Worm (Caenorhabditis elegans) whole organism, L1 larva: ENCODE data around the gene W06A7.4.

ENCODE experiments used
- C16A3.4 ChIP-seq: fragments of 150-350 bp; optimal IDR thresholded peaks from 2 replicates; lab custom pipeline; 2014; ENCODE audit warnings: missing biosample characterization, missing genetic modification characterization
- F16B12.6 ChIP-seq: fragments of 150-350 bp; optimal IDR thresholded peaks from 2 replicates; lab custom pipeline; 2014; ENCODE audit warnings: missing biosample characterization, missing genetic modification characterization
- aly-2 ChIP-seq: fragments of 150-350 bp; optimal IDR thresholded peaks from 2 replicates; lab custom pipeline; 2014; ENCODE audit warnings: missing biosample characterization, missing genetic modification characterization
- blmp-1 ChIP-seq: fragments of 150-350 bp; optimal IDR thresholded peaks from 2 replicates; lab custom pipeline; 2014; ENCODE audit warnings: missing biosample characterization, missing genetic modification characterization
- ceh-63 ChIP-seq: fragments of 200-800 bp; sonication (Bioruptor generic); optimal IDR thresholded peaks from 2 replicates; lab custom pipeline; 2018; ENCODE audit warnings: mild to moderate bottlenecking, missing genetic modification characterization, missing compliant biosample characterization
- ceh-88 ChIP-seq: fragments of 200-800 bp; sonication (Bioruptor generic); IDR thresholded peaks from 2 replicates; pipeline ENCODE4 v1.3.6; 2022; ENCODE audit warnings: missing genetic modification characterization, missing compliant biosample characterization
- ces-1 ChIP-seq: fragments of 150-350 bp; optimal IDR thresholded peaks from 2 replicates; lab custom pipeline; 2014; ENCODE audit warnings: missing biosample characterization, missing genetic modification reagents, missing genetic modification characterization
- dpl-1 ChIP-seq, 3 experiments: fragments of 150-350 bp in 2 of 3; sonication (generic microtip) in 1 of 3; optimal IDR thresholded peaks; 2 replicates each; lab custom pipeline; 2014 to 2017; ENCODE audit warnings: missing biosample characterization in 3 of 3, missing genetic modification characterization in 3 of 3, missing genetic modification reagents in 3 of 3
- dsc-1 ChIP-seq: sonication (generic microtip); optimal IDR thresholded peaks from 2 replicates; lab custom pipeline; 2016; ENCODE audit warnings: mild to moderate bottlenecking, missing genetic modification characterization, missing compliant biosample characterization
- egl-13 ChIP-seq: sonication (generic microtip); optimal IDR thresholded peaks from 2 replicates; lab custom pipeline; 2016; ENCODE audit warnings: missing genotype, missing genetic modification reagents, missing genetic modification characterization, missing compliant biosample characterization
- egl-27 ChIP-seq, 2 experiments: fragments of 150-350 bp in 1 of 2; sonication (generic microtip); optimal IDR thresholded peaks; 3 replicates each; lab custom pipeline; 2017 to 2018; ENCODE audit warnings: missing biosample characterization in 2 of 2, missing genetic modification characterization in 2 of 2, missing genetic modification reagents in 2 of 2
- elt-2 ChIP-seq: sonication (generic microtip); optimal IDR thresholded peaks from 2 replicates; lab custom pipeline; 2016; ENCODE audit warnings: missing genetic modification characterization, mild to moderate bottlenecking, inconsistent platforms, missing compliant biosample characterization, missing genetic modification reagents
- elt-3 ChIP-seq, 6 experiments: fragments of 150-350 bp in 1 of 6; sonication (generic microtip); optimal IDR thresholded peaks; 2 replicates each; lab custom pipeline; 2017 to 2018; ENCODE audit warnings: missing biosample characterization in 6 of 6, missing genetic modification characterization in 6 of 6, inconsistent platforms in 1 of 6
- ets-5 ChIP-seq: fragments of 200-800 bp; sonication (Bioruptor generic); IDR thresholded peaks from 2 replicates; pipeline ENCODE4 v1.3.6; 2022; ENCODE audit warnings: missing genetic modification characterization, missing compliant biosample characterization
- fkh-10 ChIP-seq: sonication (generic microtip); optimal IDR thresholded peaks from 2 replicates; lab custom pipeline; 2017; ENCODE audit warnings: missing biosample characterization, missing genetic modification reagents, missing genetic modification characterization
- fos-1 ChIP-seq: fragments of 150-350 bp; optimal IDR thresholded peaks from 2 replicates; lab custom pipeline; 2014; ENCODE audit warnings: missing biosample characterization, missing genetic modification characterization
- hlh-4 ChIP-seq: sonication (generic microtip); optimal IDR thresholded peaks from 2 replicates; lab custom pipeline; 2016; ENCODE audit warnings: mild to moderate bottlenecking, missing genetic modification characterization, missing compliant biosample characterization
- hpl-2 ChIP-seq: fragments of 150-350 bp; optimal IDR thresholded peaks from 2 replicates; lab custom pipeline; 2014; ENCODE audit warnings: missing biosample characterization, missing genetic modification reagents, missing genetic modification characterization
- isw-1 ChIP-seq: fragments of 200-800 bp; sonication (Bioruptor generic); IDR thresholded peaks from 2 replicates; pipeline ENCODE4 v1.3.6; 2022; ENCODE audit warnings: missing genetic modification characterization, missing compliant biosample characterization
- lin-13 ChIP-seq: fragments of 150-350 bp; optimal IDR thresholded peaks from 2 replicates; lab custom pipeline; 2014; ENCODE audit warnings: missing biosample characterization, missing genetic modification reagents, missing genetic modification characterization
- lin-14 ChIP-seq: fragments of 200-800 bp; sonication (Bioruptor generic); optimal IDR thresholded peaks from 2 replicates; lab custom pipeline; 2018; ENCODE audit warnings: mild to moderate bottlenecking, missing genetic modification characterization, moderate library complexity, missing compliant biosample characterization
- lin-35 ChIP-seq, 2 experiments: fragments of 150-350 bp; optimal IDR thresholded peaks; 2 replicates each; lab custom pipeline; 2014; ENCODE audit warnings: missing biosample characterization in 2 of 2, missing genetic modification characterization in 2 of 2, missing genetic modification reagents in 2 of 2
- lir-3 ChIP-seq: sonication (generic microtip); optimal IDR thresholded peaks from 2 replicates; lab custom pipeline; 2016; ENCODE audit warnings: mild to moderate bottlenecking, missing genetic modification characterization, moderate library complexity, missing compliant biosample characterization; ENCODE audit not compliant: poor library complexity
- mep-1 ChIP-seq: fragments of 150-350 bp; optimal IDR thresholded peaks from 2 replicates; lab custom pipeline; 2014; ENCODE audit warnings: missing biosample characterization, missing genetic modification characterization
- nhr-11 ChIP-seq: fragments of 150-350 bp; optimal IDR thresholded peaks from 2 replicates; lab custom pipeline; 2014; ENCODE audit warnings: missing biosample characterization, missing genetic modification characterization
- nhr-90 ChIP-seq: sonication (generic microtip); optimal IDR thresholded peaks from 2 replicates; lab custom pipeline; 2016; ENCODE audit warnings: mild to moderate bottlenecking, missing genetic modification characterization, missing compliant biosample characterization; ENCODE audit not compliant: poor library complexity
- snu-23 ChIP-seq: sonication (generic microtip); optimal IDR thresholded peaks from 2 replicates; lab custom pipeline; 2016; ENCODE audit warnings: missing genetic modification characterization, missing compliant biosample characterization
- sox-4 ChIP-seq: sonication (generic microtip); optimal IDR thresholded peaks from 2 replicates; lab custom pipeline; 2016; ENCODE audit warnings: missing genetic modification characterization, missing compliant biosample characterization
- sptf-1 ChIP-seq: fragments of 150-350 bp; optimal IDR thresholded peaks from 2 replicates; lab custom pipeline; 2014; ENCODE audit warnings: missing biosample characterization, missing genetic modification characterization
- sup-37 ChIP-seq: fragments of 200-800 bp; sonication (Bioruptor generic); optimal IDR thresholded peaks from 2 replicates; lab custom pipeline; 2018; ENCODE audit warnings: mild to moderate bottlenecking, missing genetic modification characterization, missing compliant biosample characterization
- xbp-1 ChIP-seq: sonication (generic microtip); optimal IDR thresholded peaks from 2 replicates; lab custom pipeline; 2016; ENCODE audit warnings: missing genetic modification characterization, missing compliant biosample characterization
- zag-1 ChIP-seq: fragments of 150-350 bp; optimal IDR thresholded peaks from 2 replicates; lab custom pipeline; 2014; ENCODE audit warnings: missing biosample characterization, missing genetic modification characterization
- ztf-11 ChIP-seq, 2 experiments: sonication (generic microtip); optimal IDR thresholded peaks; 2 replicates each; lab custom pipeline; 2016 to 2017; ENCODE audit warnings: missing genetic modification characterization in 2 of 2, missing biosample characterization in 1 of 2, missing compliant biosample characterization in 1 of 2
- ztf-4 ChIP-seq: fragments of 150-350 bp; optimal IDR thresholded peaks from 2 replicates; lab custom pipeline; 2014; ENCODE audit warnings: missing biosample characterization, missing genetic modification characterization

W06A7.4 gene

ce11 chrV:14824124-14824523 is at the start of gene W06A7.4:
Gene W06A7.4, plus strand, starts transcription at chrV:14824424.
- no peak for TF ChIP-seq isw-1 (GFP tag; lab: Robert Waterston, UW)
- no peak for TF ChIP-seq mep-1
- no peak for TF ChIP-seq nhr-11
- no peak for TF ChIP-seq dsc-1 (tag; lab: Kevin White, UChicago)
- no peak for TF ChIP-seq lin-13 (GFP tag; lab: Kevin White, UChicago)
- no peak for TF ChIP-seq lin-35 (GFP tag; optimal IDR thresholded peaks at IDR 0.05; lab: Kevin White, UChicago)
- TF ChIP-seq sup-37 (GFP tag; lab: Kevin White, UChicago), result no peak
- TF ChIP-seq elt-2, result no peak

ce11 chrV:14779644-14780043 is 44.6 kb upstream of the W06A7.4 start, which contains the start of the genes scrm-7 and Y50E8A.10:
Gene scrm-7, minus strand, starts transcription at chrV:14779744.
Gene Y50E8A.10, plus strand, starts transcription at chrV:14779996.
- TF ChIP-seq ets-5 (GFP tag; lab: Robert Waterston, UW) (no peak), isw-1 (GFP tag; lab: Robert Waterston, UW) (no peak)

DNA sequence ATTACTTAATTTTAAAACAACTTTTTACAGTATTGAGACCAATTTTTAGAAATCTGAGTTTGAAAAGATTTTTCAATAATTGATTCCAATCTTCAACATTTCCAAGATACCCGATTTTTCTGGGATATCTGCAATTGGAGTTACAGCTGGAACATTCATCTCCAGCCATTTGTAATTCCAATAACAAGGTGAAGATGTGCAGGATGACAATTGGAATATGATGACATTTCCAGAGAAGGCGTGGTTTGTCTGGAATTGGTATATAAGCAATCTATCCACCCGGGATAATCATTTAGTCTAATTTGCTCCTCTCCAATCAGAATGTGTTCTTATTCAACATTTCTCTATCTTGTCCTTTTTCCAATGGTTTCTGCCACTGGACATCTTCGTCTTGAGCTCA is 43.1 kb upstream of the W06A7.4 start, which contains the start of gene Y50E8A.11:
Gene Y50E8A.11, plus strand, starts transcription at position 301 of the 400 bp plus-strand sequence.
- TF ChIP-seq fos-1 (tag; lab: Kevin White, UChicago) (no peak), isw-1 (GFP tag; lab: Robert Waterston, UW) (no peak), egl-13 (tag; lab: Kevin White, UChicago) (no peak), egl-27 (tag; optimal IDR thresholded peaks at IDR 0.05; lab: Kevin White, UChicago) (no peak), hpl-2 (GFP tag; lab: Kevin White, UChicago) (no peak), lin-35 (GFP tag; optimal IDR thresholded peaks at IDR 0.05; lab: Kevin White, UChicago) (no peak), zag-1 (tag; lab: Kevin White, UChicago) (no peak), hlh-4 (tag; lab: Kevin White, UChicago) (no peak), snu-23 (GFP tag; lab: Kevin White, UChicago) (no peak), fkh-10 (GFP tag; lab: Kevin White, UChicago) (no peak), lir-3 (tag; lab: Kevin White, UChicago) (no peak), ztf-11 (tag; optimal IDR thresholded peaks at IDR 0.05; lab: Kevin White, UChicago) (no peak)

DNA sequence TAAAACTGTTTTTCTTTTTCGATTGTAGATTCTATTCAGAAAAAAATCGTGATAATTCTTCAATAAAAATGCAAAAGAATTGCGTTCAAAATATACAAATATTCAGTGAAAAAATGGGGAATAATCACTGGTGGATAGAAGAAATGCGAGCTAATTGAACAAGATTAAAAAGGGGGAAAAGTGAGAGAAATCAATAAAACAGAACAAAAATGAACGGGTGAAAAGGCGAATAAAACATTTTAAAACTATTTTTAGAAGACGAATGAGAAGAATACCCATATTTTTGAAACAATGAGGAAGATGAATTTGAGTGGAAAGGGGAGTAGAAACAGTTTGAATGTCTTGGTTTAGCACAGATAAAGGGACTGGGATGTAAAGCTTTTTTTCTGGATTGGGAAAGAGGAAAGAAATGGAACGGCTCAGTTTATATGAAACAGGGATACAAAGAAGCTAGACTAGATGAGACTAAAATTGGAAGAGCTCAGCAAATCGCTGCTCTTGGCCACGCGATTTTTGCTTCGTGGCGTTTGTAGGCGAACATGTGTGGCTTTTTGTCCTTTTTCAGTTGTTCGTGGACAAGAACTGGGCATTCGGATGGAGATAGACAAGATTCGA is 40.0 kb upstream of the W06A7.4 start, which contains the start of gene Y50E8A.12:
Gene Y50E8A.12, minus strand, starts transcription at position 51 of the 615 bp plus-strand sequence.
- no peak for TF ChIP-seq ces-1 (GFP tag; lab: Kevin White, UChicago)
- TF ChIP-seq blmp-1, result no peak
- no peak for TF ChIP-seq lin-14 (GFP tag; lab: Kevin White, UChicago)
- no peak for TF ChIP-seq lir-3 (tag; lab: Kevin White, UChicago)
- no peak for TF ChIP-seq ceh-88 (GFP tag; lab: Robert Waterston, UW)
- no peak for TF ChIP-seq ceh-63 (GFP tag; lab: Kevin White, UChicago)
- TF ChIP-seq fkh-10 (GFP tag; lab: Kevin White, UChicago), result no peak
- TF ChIP-seq ztf-4 (tag; lab: Kevin White, UChicago), result no peak
- no peak for TF ChIP-seq sptf-1 (tag; lab: Kevin White, UChicago)
- TF ChIP-seq dpl-1 (GFP tag; optimal IDR thresholded peaks at IDR 0.05; lab: Kevin White, UChicago), result no peak
- TF ChIP-seq aly-2 (tag; lab: Kevin White, UChicago), result no peak
- TF ChIP-seq egl-13 (tag; lab: Kevin White, UChicago), result no peak
- no peak for TF ChIP-seq nhr-90 (tag; lab: Kevin White, UChicago)
- no peak for TF ChIP-seq C16A3.4 (tag; lab: Kevin White, UChicago)
- no peak for TF ChIP-seq sox-4 (tag; lab: Kevin White, UChicago)
- no peak for TF ChIP-seq F16B12.6
- TF ChIP-seq xbp-1 (tag; lab: Kevin White, UChicago), result no peak
- TF ChIP-seq elt-3 (tag; optimal IDR thresholded peaks at IDR 0.05; lab: Kevin White, UChicago), result no peak
- TF ChIP-seq, all 84 proteins: peak for 0
